Worm (Caenorhabditis elegans) whole organism, L2 larva: ENCODE measurements around the gene vhp-1.
A peak's percentile ranks its signal among the peaks of the same experiment; 100 is the strongest.

Source experiments
- fos-1 ChIP-seq: fragments of 150-350 bp; optimal IDR thresholded peaks from 2 replicates; lab custom pipeline; 2014; ENCODE audit warnings: missing biosample characterization, missing genetic modification characterization
- lin-11 ChIP-seq: fragments of 150-350 bp; sonication (generic microtip); optimal IDR thresholded peaks from 2 replicates; lab custom pipeline; 2014; ENCODE audit warnings: missing biosample characterization, missing genetic modification characterization, inconsistent platforms, mixed read lengths
- nhr-11 ChIP-seq: fragments of 150-350 bp; optimal IDR thresholded peaks from 2 replicates; lab custom pipeline; 2014; ENCODE audit warnings: missing biosample characterization, missing genetic modification characterization
- nhr-21 ChIP-seq: fragments of 150-350 bp; optimal IDR thresholded peaks from 2 replicates; lab custom pipeline; 2014; ENCODE audit warnings: missing biosample characterization, missing genetic modification characterization
- skn-1 ChIP-seq: sonication (generic microtip); optimal IDR thresholded peaks from 2 replicates; lab custom pipeline; 2017; ENCODE audit warnings: missing biosample characterization, missing genetic modification characterization
- sma-3 ChIP-seq: sonication (generic microtip); optimal IDR thresholded peaks from 2 replicates; lab custom pipeline; 2016; ENCODE audit warnings: missing genetic modification reagents, missing genetic modification characterization, missing compliant biosample characterization
- snpc-4 ChIP-seq: fragments of 150-350 bp; optimal IDR thresholded peaks from 2 replicates; lab custom pipeline; 2014; ENCODE audit warnings: missing biosample characterization, missing genetic modification characterization

DNA sequence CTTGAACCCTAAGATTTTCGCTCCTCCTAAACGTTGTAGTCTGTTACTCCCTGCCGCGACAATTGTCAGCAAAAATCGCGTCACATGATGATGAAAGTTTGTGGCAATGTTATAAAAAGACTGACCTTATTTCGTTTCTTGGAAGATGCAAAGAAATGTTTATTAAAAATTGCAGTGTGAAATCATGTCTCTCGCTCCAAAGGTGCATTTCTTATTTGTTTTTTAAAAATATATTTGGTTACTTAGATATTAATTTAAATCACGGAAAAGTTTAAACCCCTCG, 55.1 kb downstream of the vhp-1 start:
- no peak for TF ChIP-seq snpc-4 (tag; lab: Kevin White, UChicago)
- TF ChIP-seq sma-3 (GFP tag; lab: Kevin White, UChicago) = no peak
- TF ChIP-seq nhr-21 (tag; lab: Kevin White, UChicago) = no peak
- peak; percentile 8 for TF ChIP-seq fos-1 (tag; lab: Kevin White, UChicago)
- TF ChIP-seq skn-1 (tag; lab: Kevin White, UChicago) = no peak
- no peak for TF ChIP-seq nhr-11 (tag; lab: Kevin White, UChicago)
- TF ChIP-seq lin-11 = no peak
